Worm (Caenorhabditis elegans): ENCODE measurements around the gene ubxn-5.

DNA sequence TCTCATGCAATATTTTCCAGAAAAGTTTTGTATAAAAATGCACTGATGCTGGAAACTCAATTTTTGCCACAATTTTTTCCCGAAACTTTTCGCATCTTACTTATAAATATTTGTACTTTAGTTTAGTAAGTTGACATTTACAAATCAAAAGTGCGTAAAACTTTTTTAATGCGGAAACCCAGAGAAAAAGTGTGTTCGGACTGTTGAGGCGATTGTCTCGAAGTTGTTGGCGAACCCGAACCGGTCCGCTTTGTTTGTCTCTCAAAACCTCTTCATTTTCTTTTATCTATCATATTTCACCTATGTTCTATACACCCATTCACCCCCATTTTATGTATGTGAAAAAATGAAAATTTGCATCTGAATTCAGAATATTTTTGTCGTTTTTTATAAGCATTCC lies 13.7 kb downstream of the ubxn-5 start:
- TF ChIP-seq pha-4 (tag; optimal IDR thresholded peaks at IDR 0.05) (no peak), mec-3 (tag; optimal IDR thresholded peaks at IDR 0.05; ENCODE audit: borderline replicate concordance) (no peak), ceh-14 (tag; optimal IDR thresholded peaks at IDR 0.05) (no peak), unc-42 (tag; optimal IDR thresholded peaks at IDR 0.05) (no peak), gmeb-2 (tag; optimal IDR thresholded peaks at IDR 0.05) (no peak), dve-1 (tag; optimal IDR thresholded peaks at IDR 0.05) (no peak), tbx-2 (tag; optimal IDR thresholded peaks at IDR 0.05) (no peak)
